Fruit fly (Drosophila melanogaster): ENCODE results near the gene Pect.
"Not testable (repeated sequence)": the region's sequence is repeated elsewhere in the genome, so short reads cannot be mapped to it uniquely, and the experiment has no call there.

- not testable (repeated sequence) for TF ChIP-seq usp (GFP tag; optimal IDR thresholded peaks at IDR 0.05); psq (optimal IDR thresholded peaks at IDR 0.05); pan (optimal IDR thresholded peaks at IDR 0.05)
These were observed 8.3 kb downstream of the Pect start, which contains the start of gene CG15482 for dm6 chr2L:13211764-13212265.

Measured in whole organism.